Fruit fly (Drosophila melanogaster) whole organism, larva: ENCODE measurements around the gene CG31517.

ENCODE experiments used
- noc ChIP-seq: fragments of 200-800 bp; sonication (Bioruptor generic); optimal IDR thresholded peaks from 3 replicates; lab custom pipeline; 2019; ENCODE audit warnings: missing biosample characterization, mild to moderate bottlenecking, missing genetic modification characterization, moderate library complexity

The CG31517 gene

DNA sequence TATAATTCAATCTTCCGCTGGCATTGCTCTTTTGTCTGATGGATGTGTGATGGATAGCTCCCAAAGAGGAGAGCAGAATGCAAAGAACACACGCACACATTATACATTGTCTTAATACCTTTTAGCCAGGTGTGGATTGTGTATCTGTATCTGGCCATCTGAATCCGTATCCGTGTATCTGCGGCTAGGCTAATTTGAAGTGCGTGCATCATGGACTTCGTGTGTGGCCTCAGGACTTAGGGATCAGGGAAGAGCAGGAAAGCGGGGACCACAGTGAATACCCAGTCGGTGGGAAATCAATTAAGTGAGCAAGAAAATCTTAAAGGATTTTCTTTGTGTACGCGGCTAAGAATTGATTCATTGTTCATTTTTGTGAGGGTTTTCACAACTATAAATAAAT is 41.2 kb downstream of the CG31517 start:
- TF ChIP-seq noc = no peak

DNA sequence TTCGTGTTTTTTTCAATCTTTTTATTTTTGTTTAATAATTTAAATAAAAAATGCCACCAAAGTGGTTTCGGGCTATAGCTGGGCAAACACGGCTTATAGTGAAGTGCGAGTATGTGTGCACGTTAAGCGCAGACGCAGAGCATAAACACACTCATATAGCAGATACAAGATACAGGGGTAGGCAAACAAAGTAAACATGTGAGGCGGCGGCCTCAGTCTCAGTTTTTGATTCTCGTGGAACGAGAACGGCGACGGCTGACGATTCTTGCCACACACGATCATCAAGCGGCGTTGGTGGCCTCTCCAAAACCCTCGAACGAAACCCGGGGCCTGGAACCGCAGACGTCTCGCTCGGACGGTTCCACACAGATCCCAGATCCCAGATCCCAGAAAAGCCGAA is 41.9 kb downstream of the CG31517 start:
- TF ChIP-seq noc = no peak

DNA sequence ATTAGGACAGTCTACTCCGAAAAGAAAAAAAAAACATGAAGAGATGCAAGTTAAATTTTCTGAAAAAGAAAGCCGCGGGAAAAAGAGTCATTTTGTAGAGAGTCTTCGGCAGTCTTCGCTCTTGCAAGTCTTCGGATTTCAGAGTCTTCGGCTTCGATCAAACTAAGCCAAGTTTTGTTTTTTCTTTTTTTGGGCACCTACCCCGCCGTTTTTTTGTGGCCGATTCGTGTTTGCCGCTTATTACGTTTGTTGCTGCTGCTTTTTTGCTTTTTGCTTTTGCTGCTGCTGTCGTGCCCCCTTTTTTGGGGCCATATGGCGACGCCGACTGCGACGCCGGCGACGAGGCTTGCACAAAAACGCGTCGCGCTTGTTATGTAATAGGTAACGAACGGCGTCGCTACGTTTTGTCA is 43.9 kb downstream of the CG31517 start:
- TF ChIP-seq noc = no peak

DNA sequence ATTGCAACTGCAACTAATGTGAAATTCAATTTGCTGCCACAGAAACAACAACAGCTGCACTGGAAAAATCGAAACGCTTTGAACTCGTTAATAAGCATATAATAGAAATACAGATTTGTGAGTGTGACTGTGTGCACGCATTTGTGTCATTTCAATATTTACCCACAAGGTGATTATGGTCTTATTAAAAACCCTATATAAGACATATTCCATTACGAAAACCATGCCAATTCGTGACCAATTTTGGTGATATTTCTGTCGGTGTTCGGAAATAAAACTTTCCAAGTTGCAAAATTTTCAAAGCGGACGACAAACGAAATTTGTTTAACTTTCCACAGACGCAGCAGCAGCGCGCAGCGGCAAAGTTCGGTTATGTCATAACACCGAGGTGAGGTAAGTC is 47.2 kb downstream of the CG31517 start:
- TF ChIP-seq noc = no peak

DNA sequence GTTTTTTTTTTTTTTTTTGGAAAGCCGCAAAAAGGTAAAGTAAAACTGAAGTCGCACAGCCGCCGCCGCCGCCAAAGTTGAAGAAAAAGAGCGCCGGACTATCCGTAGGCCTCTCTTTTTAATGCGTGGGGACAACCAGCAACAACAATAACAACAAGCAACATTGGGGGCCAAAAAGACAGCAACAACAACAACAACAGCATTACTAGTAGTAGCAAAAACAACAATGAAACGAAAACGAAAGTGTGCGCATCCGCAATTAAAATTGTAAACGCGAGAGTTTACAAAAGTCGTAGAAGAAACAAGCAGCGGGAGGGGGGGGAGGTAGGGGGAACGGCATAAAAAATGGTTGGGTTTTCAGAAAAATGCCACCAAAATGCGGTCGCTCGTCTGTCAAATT is 47.7 kb downstream of the CG31517 start:
- no peak for TF ChIP-seq noc

DNA sequence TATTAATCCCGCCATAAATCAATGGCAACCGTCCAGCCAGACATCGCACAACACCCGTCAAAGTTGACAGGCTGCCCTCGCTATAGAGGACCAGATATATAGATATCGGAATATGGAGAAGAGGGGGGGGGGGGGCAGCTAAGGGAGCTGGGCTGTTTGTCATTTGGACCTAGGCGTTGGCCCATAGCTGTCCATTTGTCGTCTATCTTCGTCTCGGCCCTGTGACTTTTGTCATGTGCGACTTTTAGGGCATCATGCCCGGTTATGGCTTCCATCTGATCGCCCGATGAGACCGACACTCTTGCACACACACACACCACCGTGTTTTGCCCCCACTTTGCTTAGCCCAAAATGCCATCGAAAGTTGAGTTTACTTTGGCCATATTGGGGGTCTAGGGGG is 49.5 kb downstream of the CG31517 start:
- TF ChIP-seq noc = no peak

DNA sequence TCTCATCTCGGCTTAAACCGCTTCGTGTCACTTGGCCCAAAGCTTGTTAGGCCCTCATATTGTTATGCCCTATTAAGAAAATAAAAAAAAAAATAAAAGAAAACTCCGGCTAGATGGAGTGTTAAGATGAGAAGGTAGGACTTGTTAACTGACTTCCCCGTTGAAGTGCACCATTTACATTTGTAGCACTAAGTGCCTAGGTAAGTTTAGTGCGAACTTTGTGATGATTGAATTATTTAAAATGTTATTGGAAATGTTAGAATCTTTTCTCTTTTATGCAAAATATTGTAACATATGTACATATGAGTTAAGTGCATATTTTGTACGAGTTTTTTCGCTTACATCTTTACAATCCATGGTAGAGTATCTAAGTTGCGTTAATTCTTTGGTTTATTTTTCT is 49.9 kb downstream of the CG31517 start:
- no peak for TF ChIP-seq noc

DNA sequence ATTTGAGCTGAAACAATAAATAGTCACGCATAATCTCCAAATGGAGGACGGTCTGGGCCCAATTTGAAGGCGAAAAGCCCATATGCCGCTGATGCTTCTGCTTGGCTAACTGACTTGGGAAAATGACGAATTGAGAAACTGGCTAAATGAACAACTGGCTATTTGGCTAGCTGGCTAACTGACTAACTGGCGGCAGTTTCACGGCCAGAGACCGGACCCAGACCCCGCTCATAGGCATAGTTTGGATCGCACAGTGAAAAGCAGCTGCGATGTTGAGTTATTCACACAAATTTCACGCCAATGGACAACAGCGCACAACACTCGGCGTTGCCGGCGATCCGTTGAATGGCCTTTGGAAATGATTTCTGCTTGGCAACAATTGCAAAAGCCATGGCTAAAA is 50.4 kb downstream of the CG31517 start:
- no peak for TF ChIP-seq noc
